Worm (Caenorhabditis elegans): ENCODE results near the gene pqn-29.

Gene pqn-29

ce11 chrIII:4653374-4653773 lies 7.2 kb upstream of the pqn-29 start:
- TF ChIP-seq nhr-11 (tag; optimal IDR thresholded peaks at IDR 0.05) (no peak), fos-1 (tag; optimal IDR thresholded peaks at IDR 0.05) (no peak), R02D3.7 (tag; optimal IDR thresholded peaks at IDR 0.05) (no peak), Y55F3AM.14 (GFP tag; optimal IDR thresholded peaks at IDR 0.05) (no peak), blmp-1 (tag; optimal IDR thresholded peaks at IDR 0.05; ENCODE audit: insufficient read depth) (no peak), dmd-4 (tag; optimal IDR thresholded peaks at IDR 0.05) (no peak)

ce11 chrIII:4649811-4650544 lies 3.8 kb upstream of the pqn-29 start, which contains the start of gene ppm-2:
ppm-2 (plus strand) TSS chrIII:4650494.
- TF ChIP-seq nhr-25 (tag; optimal IDR thresholded peaks at IDR 0.05) (no peak), unc-55 (GFP tag; optimal IDR thresholded peaks at IDR 0.05) (no peak), blmp-1 (tag; optimal IDR thresholded peaks at IDR 0.05; ENCODE audit: insufficient read depth) (no peak), unc-39 (tag; optimal IDR thresholded peaks at IDR 0.05) (no peak), fos-1 (tag; optimal IDR thresholded peaks at IDR 0.05) (peak; percentile 35), sma-9 (GFP tag; optimal IDR thresholded peaks at IDR 0.05) (peak; percentile 64), sma-9 (tag; optimal IDR thresholded peaks at IDR 0.05) (no peak), Y55F3AM.14 (GFP tag; optimal IDR thresholded peaks at IDR 0.05) (no peak), F13H6.1 (tag; optimal IDR thresholded peaks at IDR 0.05) (no peak), ama-1 (optimal IDR thresholded peaks at IDR 0.05) (peak; percentile 36), nhr-6 (tag; optimal IDR thresholded peaks at IDR 0.05) (no peak), ztf-4 (tag; optimal IDR thresholded peaks at IDR 0.05) (peak; percentile 7), alr-1 (tag; optimal IDR thresholded peaks at IDR 0.05) (no peak), crh-2 (tag; optimal IDR thresholded peaks at IDR 0.05) (no peak), gmeb-1 (tag; optimal IDR thresholded peaks at IDR 0.05) (peak; percentile 52), nhr-11 (tag; optimal IDR thresholded peaks at IDR 0.05) (no peak), nhr-237 (tag; optimal IDR thresholded peaks at IDR 0.05) (no peak), sma-3 (GFP tag; optimal IDR thresholded peaks at IDR 0.05) (peak; percentile 0)

ce11 chrIII:4649363-4649768 lies 3.2 kb upstream of the pqn-29 start:
- TF ChIP-seq nhr-10 (tag; optimal IDR thresholded peaks at IDR 0.05): peak; percentile 7
- TF ChIP-seq egl-27 (tag; optimal IDR thresholded peaks at IDR 0.05): peak; percentile 94
- peak; percentile 13 for TF ChIP-seq nhr-12 (tag; optimal IDR thresholded peaks at IDR 0.05)
- TF ChIP-seq nhr-25 (tag; optimal IDR thresholded peaks at IDR 0.05): peak; percentile 96
- peak; percentile 97 for TF ChIP-seq nhr-129 (tag; optimal IDR thresholded peaks at IDR 0.05)
- peak; percentile 86 for TF ChIP-seq zag-1 (tag; optimal IDR thresholded peaks at IDR 0.05)
- no peak for TF ChIP-seq ZK546.5 (tag; optimal IDR thresholded peaks at IDR 0.05)
- peak; percentile 65 for TF ChIP-seq skn-1 (tag; optimal IDR thresholded peaks at IDR 0.05)
- peak; percentile 99 for TF ChIP-seq sma-9 (GFP tag; optimal IDR thresholded peaks at IDR 0.05)
- peak; percentile 87 for TF ChIP-seq sma-9 (tag; optimal IDR thresholded peaks at IDR 0.05)
- peak; percentile 99 for TF ChIP-seq C34F6.9 (tag; optimal IDR thresholded peaks at IDR 0.05)
- peak; percentile 92 for TF ChIP-seq crh-2 (tag; optimal IDR thresholded peaks at IDR 0.05)
- TF ChIP-seq nhr-21 (tag; optimal IDR thresholded peaks at IDR 0.05): peak; percentile 98
- TF ChIP-seq sma-3 (GFP tag; optimal IDR thresholded peaks at IDR 0.05): peak; percentile 97
- no peak for TF ChIP-seq peb-1 (tag; optimal IDR thresholded peaks at IDR 0.05)
- peak; percentile 41 to 93 for TF ChIP-seq lsy-2 (tag; optimal IDR thresholded peaks at IDR 0.05)
- TF ChIP-seq ztf-11 (tag; optimal IDR thresholded peaks at IDR 0.05): no peak
- TF ChIP-seq nhr-237 (tag; optimal IDR thresholded peaks at IDR 0.05): no peak
- peak; percentile 58 for TF ChIP-seq mab-5 (tag; optimal IDR thresholded peaks at IDR 0.05)
- peak; percentile 88 for TF ChIP-seq nhr-6 (tag; optimal IDR thresholded peaks at IDR 0.05)
- no peak for TF ChIP-seq lin-39 (tag; optimal IDR thresholded peaks at IDR 0.05)
- peak; percentile 39 for TF ChIP-seq ceh-82 (tag; optimal IDR thresholded peaks at IDR 0.05)
- TF ChIP-seq elt-3 (tag; optimal IDR thresholded peaks at IDR 0.05): no peak
- peak; percentile 99 for TF ChIP-seq mdl-1 (tag; optimal IDR thresholded peaks at IDR 0.05)
- TF ChIP-seq gmeb-1 (tag; optimal IDR thresholded peaks at IDR 0.05): peak; percentile 81
- peak; percentile 89 for TF ChIP-seq unc-55 (GFP tag; optimal IDR thresholded peaks at IDR 0.05)
- no peak for TF ChIP-seq elt-1 (tag; optimal IDR thresholded peaks at IDR 0.05)
- no peak for TF ChIP-seq ama-1 (optimal IDR thresholded peaks at IDR 0.05)
- peak; percentile 95 for TF ChIP-seq sem-4 (tag; optimal IDR thresholded peaks at IDR 0.05)
- peak; percentile 98 for TF ChIP-seq fos-1 (tag; optimal IDR thresholded peaks at IDR 0.05)
- peak; percentile 91 for TF ChIP-seq Y55F3AM.14 (GFP tag; optimal IDR thresholded peaks at IDR 0.05)
- TF ChIP-seq blmp-1 (tag; optimal IDR thresholded peaks at IDR 0.05; ENCODE audit: insufficient read depth): peak; percentile 89
- TF ChIP-seq F13H6.1 (tag; optimal IDR thresholded peaks at IDR 0.05): peak; percentile 98
- TF ChIP-seq mbf-1 (tag; optimal IDR thresholded peaks at IDR 0.05): no peak
- TF ChIP-seq snpc-4 (tag; optimal IDR thresholded peaks at IDR 0.05): peak; percentile 55
- peak; percentile 81 for TF ChIP-seq lin-13 (GFP tag; optimal IDR thresholded peaks at IDR 0.05)
- TF ChIP-seq ztf-4 (tag; optimal IDR thresholded peaks at IDR 0.05): peak; percentile 54
- peak; percentile 94 for TF ChIP-seq lin-11 (tag; optimal IDR thresholded peaks at IDR 0.05)
- TF ChIP-seq ztf-1 (GFP tag; conservative IDR thresholded peaks at IDR 0.05): no peak
